Fruit fly (Drosophila melanogaster) whole organism, prepupa: ENCODE measurements around the gene Hmt4-20.

Experiments
- Blimp-1 ChIP-seq: fragments of 200-800 bp; sonication (Bioruptor generic); optimal IDR thresholded peaks from 3 replicates; lab custom pipeline; 2017; ENCODE audit warnings: missing biosample characterization, missing genetic modification characterization, mild to moderate bottlenecking, moderate library complexity, missing genetic modification reagents
- CG10631 ChIP-seq: fragments of 200-800 bp; sonication (Bioruptor generic); optimal IDR thresholded peaks from 2 replicates; lab custom pipeline; 2016; ENCODE audit warnings: missing biosample characterization, missing genetic modification characterization
- CG4318 ChIP-seq: fragments of 200-800 bp; sonication (Bioruptor generic); optimal IDR thresholded peaks from 3 replicates; lab custom pipeline; 2017; ENCODE audit warnings: missing biosample characterization, mild to moderate bottlenecking, missing genetic modification characterization
- CG6854 ChIP-seq: fragments of 200-800 bp; sonication (Bioruptor generic); optimal IDR thresholded peaks from 2 replicates; lab custom pipeline; 2017; ENCODE audit warnings: missing biosample characterization, mild to moderate bottlenecking, missing genetic modification characterization
- salr ChIP-seq, 2 experiments: fragments of 200-800 bp; sonication (Bioruptor generic); optimal IDR thresholded peaks; 3 replicates each; lab custom pipeline; 2016 to 2018; ENCODE audit warnings: missing biosample characterization in 2 of 2, missing genetic modification characterization in 2 of 2, mild to moderate bottlenecking in 1 of 2

- TF ChIP-seq salr (GFP tag; optimal IDR thresholded peaks at IDR 0.05; lab: Kevin White, UChicago): no peak
- no peak for TF ChIP-seq Blimp-1 (GFP tag; lab: Kevin White, UChicago)
- no peak for TF ChIP-seq CG10631 (GFP tag; lab: Kevin White, UChicago)
- no peak for TF ChIP-seq CG4318 (GFP tag; lab: Kevin White, UChicago)
- no peak for TF ChIP-seq CG6854 (GFP tag; lab: Kevin White, UChicago)
Measured at dm6 chrX:702484-702883, 46.7 kb upstream of the Hmt4-20 start.
